Worm (Caenorhabditis elegans) whole organism, L4 larva: Measurements from ENCODE around the gene him-10.

Source experiments
- D1046.2 ChIP-seq: fragments of 200-800 bp; sonication (Bioruptor generic); IDR thresholded peaks from 2 replicates; pipeline ENCODE4 v1.3.6; 2022; ENCODE audit warnings: missing genetic modification characterization, missing compliant biosample characterization
- F26F4.8 ChIP-seq: fragments of 200-800 bp; sonication (Bioruptor generic); conservative IDR thresholded peaks from 2 replicates; pipeline ENCODE4 v1.3.6; 2022; ENCODE audit warnings: missing genetic modification characterization, missing compliant biosample characterization
- F37D6.2 ChIP-seq: sonication (generic microtip); optimal IDR thresholded peaks from 2 replicates; lab custom pipeline; 2016; ENCODE audit warnings: mild to moderate bottlenecking, missing genetic modification characterization, missing compliant biosample characterization
- F49E8.2 ChIP-seq: sonication (generic microtip); optimal IDR thresholded peaks from 2 replicates; lab custom pipeline; 2016; ENCODE audit warnings: missing compliant biosample characterization, mild to moderate bottlenecking, missing genetic modification characterization, borderline replicate concordance
- R02D3.7 ChIP-seq: fragments of 150-350 bp; sonication (generic microtip); optimal IDR thresholded peaks from 3 replicates; lab custom pipeline; 2014; ENCODE audit warnings: missing biosample characterization, missing genetic modification characterization
- T20F7.1 ChIP-seq: fragments of 200-800 bp; sonication (Bioruptor generic); optimal IDR thresholded peaks from 2 replicates; lab custom pipeline; 2018; ENCODE audit warnings: mild to moderate bottlenecking, missing genetic modification characterization, missing compliant biosample characterization
- Y5F2A.4 ChIP-seq: fragments of 200-800 bp; sonication (Bioruptor generic); optimal IDR thresholded peaks from 2 replicates; lab custom pipeline; 2018; ENCODE audit warnings: mild to moderate bottlenecking, missing genetic modification characterization, missing compliant biosample characterization
- ZK337.2 ChIP-seq: fragments of 200-800 bp; sonication (Bioruptor generic); IDR thresholded peaks from 2 replicates; pipeline ENCODE4 v1.3.6; 2022; ENCODE audit warnings: missing genetic modification reagents, missing genetic modification characterization, missing compliant biosample characterization
- ceh-32 ChIP-seq: sonication (generic microtip); optimal IDR thresholded peaks from 2 replicates; lab custom pipeline; 2016; ENCODE audit warnings: mild to moderate bottlenecking, missing genetic modification characterization, missing compliant biosample characterization; ENCODE audit not compliant: poor library complexity
- ceh-44 ChIP-seq: fragments of 200-800 bp; sonication (Bioruptor generic); IDR thresholded peaks from 2 replicates; pipeline ENCODE4 v1.3.6; 2022; ENCODE audit warnings: missing genetic modification reagents, missing genetic modification characterization, missing compliant biosample characterization
- cey-2 ChIP-seq: sonication (generic microtip); optimal IDR thresholded peaks from 3 replicates; lab custom pipeline; 2017; ENCODE audit warnings: missing genetic modification characterization, mild to moderate bottlenecking, missing compliant biosample characterization, antibody characterized with exemption, borderline replicate concordance; ENCODE audit not compliant: insufficient read depth
- daf-12 ChIP-seq: fragments of 150-350 bp; optimal IDR thresholded peaks from 2 replicates; lab custom pipeline; 2014; ENCODE audit warnings: missing biosample characterization, missing genetic modification reagents, missing genetic modification characterization
- daf-8 ChIP-seq: fragments of 200-800 bp; sonication (Bioruptor generic); IDR thresholded peaks from 2 replicates; pipeline ENCODE4 v1.3.6; 2022; ENCODE audit warnings: missing genetic modification characterization, missing compliant biosample characterization
- dmd-6 ChIP-seq: fragments of 200-800 bp; sonication (Bioruptor generic); IDR thresholded peaks from 2 replicates; pipeline ENCODE4 v1.3.6; 2022; ENCODE audit warnings: missing genetic modification reagents, missing genetic modification characterization, missing compliant biosample characterization
- duxl-1 ChIP-seq: sonication (generic microtip); optimal IDR thresholded peaks from 2 replicates; lab custom pipeline; 2016; ENCODE audit warnings: mild to moderate bottlenecking, missing genetic modification characterization, moderate library complexity, missing compliant biosample characterization; ENCODE audit not compliant: poor library complexity
- egl-43 ChIP-seq: fragments of 200-800 bp; sonication (Bioruptor generic); IDR thresholded peaks from 2 replicates; pipeline ENCODE4 v1.3.6; 2022; ENCODE audit warnings: missing genetic modification reagents, missing genetic modification characterization, missing compliant biosample characterization
- fkh-10 ChIP-seq: fragments of 150-350 bp; optimal IDR thresholded peaks from 2 replicates; lab custom pipeline; 2014; ENCODE audit warnings: missing biosample characterization, missing genetic modification reagents, missing genetic modification characterization
- gei-8 ChIP-seq: fragments of 200-800 bp; sonication (Bioruptor generic); optimal IDR thresholded peaks from 2 replicates; lab custom pipeline; 2018; ENCODE audit warnings: mild to moderate bottlenecking, missing genetic modification characterization, missing compliant biosample characterization
- hif-1 ChIP-seq, 2 experiments: sonication (generic microtip); optimal IDR thresholded peaks; 2 replicates each; lab custom pipeline; 2016 to 2017; ENCODE audit warnings: missing compliant biosample characterization in 2 of 2, missing genetic modification characterization in 2 of 2, missing genetic modification reagents in 2 of 2, missing genotype in 2 of 2, mild to moderate bottlenecking in 1 of 2
- hlh-11 ChIP-seq: fragments of 200-800 bp; sonication (Bioruptor generic); optimal IDR thresholded peaks from 2 replicates; lab custom pipeline; 2018; ENCODE audit warnings: mild to moderate bottlenecking, missing genetic modification characterization, missing compliant biosample characterization
- hlh-30 ChIP-seq: sonication (generic microtip); optimal IDR thresholded peaks from 2 replicates; lab custom pipeline; 2017; ENCODE audit warnings: antibody characterized with exemption, mild to moderate bottlenecking, missing genetic modification characterization, missing compliant biosample characterization; ENCODE audit not compliant: insufficient read depth
- hmg-1.1 ChIP-seq: fragments of 200-800 bp; sonication (Bioruptor generic); IDR thresholded peaks from 2 replicates; pipeline ENCODE4 v1.3.6; 2022; ENCODE audit warnings: missing genetic modification reagents, missing genetic modification characterization, missing compliant biosample characterization
- lin-13 ChIP-seq: fragments of 150-350 bp; optimal IDR thresholded peaks from 2 replicates; lab custom pipeline; 2014; ENCODE audit warnings: missing biosample characterization, missing genetic modification reagents, missing genetic modification characterization
- lin-29 ChIP-seq: fragments of 200-800 bp; sonication (Bioruptor generic); IDR thresholded peaks from 2 replicates; pipeline ENCODE4 v1.3.6; 2022; ENCODE audit warnings: missing genetic modification reagents, missing genetic modification characterization, missing compliant biosample characterization
- mep-1 ChIP-seq: fragments of 150-350 bp; sonication (generic microtip); optimal IDR thresholded peaks from 3 replicates; lab custom pipeline; 2014; ENCODE audit warnings: missing biosample characterization, missing genetic modification characterization
- mxl-3 ChIP-seq: fragments of 200-800 bp; sonication (Bioruptor generic); optimal IDR thresholded peaks from 2 replicates; lab custom pipeline; 2018; ENCODE audit warnings: mild to moderate bottlenecking, missing genetic modification characterization, missing compliant biosample characterization
- nhr-102 ChIP-seq: sonication (generic microtip); optimal IDR thresholded peaks from 2 replicates; lab custom pipeline; 2016; ENCODE audit warnings: mild to moderate bottlenecking, missing genetic modification characterization, moderate library complexity, missing compliant biosample characterization
- nhr-42 ChIP-seq: fragments of 200-800 bp; sonication (Bioruptor generic); IDR thresholded peaks from 2 replicates; pipeline ENCODE4 v1.3.6; 2022; ENCODE audit warnings: missing genetic modification characterization, missing compliant biosample characterization
- nhr-48 ChIP-seq: sonication (generic microtip); optimal IDR thresholded peaks from 2 replicates; lab custom pipeline; 2016; ENCODE audit warnings: mild to moderate bottlenecking, missing genetic modification characterization, missing compliant biosample characterization
- nhr-76 ChIP-seq: fragments of 150-350 bp; optimal IDR thresholded peaks from 2 replicates; lab custom pipeline; 2014; ENCODE audit warnings: missing biosample characterization, missing genetic modification characterization
- nhr-77 ChIP-seq: fragments of 150-350 bp; optimal IDR thresholded peaks from 2 replicates; lab custom pipeline; 2014; ENCODE audit warnings: missing biosample characterization, missing genetic modification characterization
- pha-4 ChIP-seq, 2 experiments: fragments of 150-350 bp in 1 of 2; fragments of 200-800 bp in 1 of 2; sonication (Bioruptor generic) in 1 of 2; IDR thresholded peaks in 1 of 2; optimal IDR thresholded peaks in 1 of 2; 2 replicates each; pipeline versions ENCODE4 v1.3.6 to Lab custom; 2014 to 2022; ENCODE audit warnings: missing genetic modification characterization in 2 of 2, missing genetic modification reagents in 2 of 2, missing biosample characterization in 1 of 2, missing compliant biosample characterization in 1 of 2
- php-3 ChIP-seq: fragments of 200-800 bp; sonication (Bioruptor generic); IDR thresholded peaks from 2 replicates; pipeline ENCODE4 v1.3.6; 2022; ENCODE audit warnings: missing genetic modification reagents, missing genetic modification characterization, missing compliant biosample characterization
- pqm-1 ChIP-seq: sonication (generic microtip); optimal IDR thresholded peaks from 2 replicates; lab custom pipeline; 2017; ENCODE audit warnings: missing biosample characterization, missing genetic modification characterization
- rbr-2 ChIP-seq: sonication (generic microtip); optimal IDR thresholded peaks from 2 replicates; lab custom pipeline; 2016; ENCODE audit warnings: missing genotype, missing genetic modification characterization, missing compliant biosample characterization
- saeg-2 ChIP-seq: fragments of 200-800 bp; sonication (Bioruptor generic); IDR thresholded peaks from 2 replicates; pipeline ENCODE4 v1.3.6; 2022; ENCODE audit warnings: missing genetic modification reagents, missing genetic modification characterization, missing compliant biosample characterization
- sdz-12 ChIP-seq: fragments of 200-800 bp; sonication (Bioruptor generic); optimal IDR thresholded peaks from 2 replicates; lab custom pipeline; 2018; ENCODE audit warnings: mild to moderate bottlenecking, missing genetic modification characterization, missing compliant biosample characterization
- set-16 ChIP-seq: fragments of 200-800 bp; sonication (Bioruptor generic); IDR thresholded peaks from 2 replicates; pipeline ENCODE4 v1.3.6; 2022; ENCODE audit warnings: missing genetic modification reagents, missing genetic modification characterization, missing compliant biosample characterization
- skn-1 ChIP-seq: fragments of 150-350 bp; optimal IDR thresholded peaks from 2 replicates; lab custom pipeline; 2014; ENCODE audit warnings: missing biosample characterization, missing genetic modification characterization
- tra-1 ChIP-seq: fragments of 200-800 bp; sonication (Bioruptor generic); IDR thresholded peaks from 2 replicates; pipeline ENCODE4 v1.3.6; 2022; ENCODE audit warnings: missing genetic modification reagents, missing genetic modification characterization, missing compliant biosample characterization
- unc-62 ChIP-seq, 3 experiments: fragments of 150-350 bp in 1 of 3; sonication (generic microtip); optimal IDR thresholded peaks in 2 of 3; peaks in 1 of 3; 1 replicate in 1 of 3; 2 replicates in 2 of 3; lab custom pipeline; 2014 to 2017; ENCODE audit warnings: missing biosample characterization in 3 of 3, missing genetic modification characterization in 3 of 3, missing genetic modification reagents in 3 of 3, missing genotype in 1 of 3
- zfp-3 ChIP-seq: fragments of 200-800 bp; sonication (Bioruptor generic); conservative IDR thresholded peaks from 2 replicates; pipeline ENCODE4 v1.3.6; 2022; ENCODE audit warnings: missing genetic modification reagents, missing genetic modification characterization, missing compliant biosample characterization

Gene him-10

DNA sequence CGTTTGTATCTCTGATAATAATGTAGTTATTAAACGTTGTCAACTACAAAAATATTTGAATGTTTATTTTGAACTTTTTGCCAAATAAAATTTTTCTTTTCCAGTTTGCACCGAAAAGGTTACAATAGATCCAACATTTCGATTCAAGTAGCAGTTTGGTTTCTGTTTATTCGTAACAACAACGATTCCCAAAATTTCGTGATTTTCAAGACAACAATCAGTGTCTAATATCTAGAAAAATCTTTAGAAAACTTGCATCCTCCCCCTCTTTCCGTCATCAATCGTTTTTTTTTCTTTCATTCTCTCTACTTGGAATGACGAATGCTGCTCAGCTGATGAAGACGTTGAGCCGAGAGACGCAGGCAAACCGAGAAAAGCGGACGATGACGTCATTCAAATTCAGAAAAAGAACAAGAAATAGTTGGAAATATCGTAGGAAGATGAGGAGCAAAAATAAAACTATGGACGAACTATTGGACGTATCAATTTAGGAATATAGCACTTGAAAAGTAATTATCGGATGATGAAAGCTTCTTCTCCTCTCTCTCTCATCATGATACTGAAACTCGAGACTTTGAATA is 44.5 kb upstream of the him-10 start (continued):
- no peak for TF ChIP-seq skn-1
- no peak for TF ChIP-seq pqm-1 (tag; lab: Kevin White, UChicago)
- TF ChIP-seq set-16 (GFP tag; lab: Robert Waterston, UW), result no peak
- peak in 1 of 2 experiments; percentile 65 for TF ChIP-seq hif-1 (tag; optimal IDR thresholded peaks at IDR 0.05; lab: Kevin White, UChicago)
- TF ChIP-seq pha-4 (GFP tag; IDR thresholded peaks at IDR 0.05; lab: Robert Waterston, UW), result no peak
- no peak for TF ChIP-seq pha-4 (tag; optimal IDR thresholded peaks at IDR 0.05; lab: Kevin White, UChicago)
- TF ChIP-seq Y5F2A.4 (GFP tag; lab: Kevin White, UChicago), result no peak
- peak; percentile 50 for TF ChIP-seq dmd-6
- TF ChIP-seq tra-1, result 0 out of 2 replicates have a peak, but pooled peaks have one; percentile 11
- TF ChIP-seq php-3 (GFP tag; lab: Robert Waterston, UW), result no peak
- 0 out of 2 replicates have a peak, but pooled peaks have one; percentile 31 for TF ChIP-seq saeg-2 (GFP tag; lab: Robert Waterston, UW)
- no peak for TF ChIP-seq duxl-1 (tag; lab: Kevin White, UChicago)
- no peak for TF ChIP-seq nhr-42
- TF ChIP-seq daf-12 (tag; lab: Kevin White, UChicago), result no peak
- TF ChIP-seq nhr-48, result no peak
- TF ChIP-seq daf-8 (GFP tag; lab: Robert Waterston, UW), result no peak
- TF ChIP-seq lin-29 (GFP tag; lab: Robert Waterston, UW), result no peak
- no peak for TF ChIP-seq T20F7.1
- TF ChIP-seq mep-1 (tag; lab: Kevin White, UChicago), result peak; percentile 59
- TF ChIP-seq cey-2 (tag; lab: Kevin White, UChicago), result no peak
- TF ChIP-seq nhr-76, result no peak
- TF ChIP-seq unc-62 (GFP tag; optimal IDR thresholded peaks at IDR 0.05 in 1 of 2; lab: Kevin White, UChicago), result peak in 1 of 2 experiments; percentile 99
- TF ChIP-seq unc-62 (tag; optimal IDR thresholded peaks at IDR 0.05; lab: Kevin White, UChicago), result no peak
- TF ChIP-seq egl-43 (GFP tag; lab: Robert Waterston, UW), result 0 out of 2 replicates have a peak, but pooled peaks have one; percentile 29
- no peak for TF ChIP-seq R02D3.7 (tag; lab: Kevin White, UChicago)
- TF ChIP-seq F37D6.2 (tag; lab: Kevin White, UChicago), result peak; percentile 44
- TF ChIP-seq D1046.2 (GFP tag; lab: Robert Waterston, UW), result no peak
- TF ChIP-seq ceh-44, result no peak
- TF ChIP-seq ZK337.2 (GFP tag; lab: Robert Waterston, UW), result no peak
- peak; percentile 63 for TF ChIP-seq hlh-30 (tag; lab: Kevin White, UChicago)
- no peak for TF ChIP-seq nhr-102 (tag; lab: Kevin White, UChicago)
- peak; percentile 61 for TF ChIP-seq rbr-2 (tag; lab: Kevin White, UChicago)
- peak; percentile 85 for TF ChIP-seq fkh-10 (GFP tag; lab: Kevin White, UChicago)
- TF ChIP-seq mxl-3 (GFP tag; lab: Kevin White, UChicago), result no peak
- TF ChIP-seq F49E8.2 (tag; lab: Kevin White, UChicago), result no peak
- TF ChIP-seq sdz-12 (GFP tag; lab: Kevin White, UChicago), result no peak
- TF ChIP-seq lin-13 (GFP tag; lab: Kevin White, UChicago), result no peak
- TF ChIP-seq F26F4.8 (GFP tag; lab: Robert Waterston, UW), result no peak
- TF ChIP-seq ceh-32 (tag; lab: Kevin White, UChicago), result no peak
- peak; percentile 64 for TF ChIP-seq hlh-11 (tag; lab: Kevin White, UChicago)
- TF ChIP-seq nhr-77 (tag; lab: Kevin White, UChicago), result no peak
- 0 out of 2 replicates have a peak, but pooled peaks have one; percentile 28 for TF ChIP-seq zfp-3 (GFP tag; lab: Robert Waterston, UW)
- no peak for TF ChIP-seq gei-8 (GFP tag; lab: Kevin White, UChicago)
- peak; percentile 44; the same call in 1 of the 2 replicates for TF ChIP-seq hmg-1.1 (GFP tag; lab: Robert Waterston, UW)
